Fruit fly (Drosophila melanogaster): ENCODE results near the gene crp.

Gene crp

DNA sequence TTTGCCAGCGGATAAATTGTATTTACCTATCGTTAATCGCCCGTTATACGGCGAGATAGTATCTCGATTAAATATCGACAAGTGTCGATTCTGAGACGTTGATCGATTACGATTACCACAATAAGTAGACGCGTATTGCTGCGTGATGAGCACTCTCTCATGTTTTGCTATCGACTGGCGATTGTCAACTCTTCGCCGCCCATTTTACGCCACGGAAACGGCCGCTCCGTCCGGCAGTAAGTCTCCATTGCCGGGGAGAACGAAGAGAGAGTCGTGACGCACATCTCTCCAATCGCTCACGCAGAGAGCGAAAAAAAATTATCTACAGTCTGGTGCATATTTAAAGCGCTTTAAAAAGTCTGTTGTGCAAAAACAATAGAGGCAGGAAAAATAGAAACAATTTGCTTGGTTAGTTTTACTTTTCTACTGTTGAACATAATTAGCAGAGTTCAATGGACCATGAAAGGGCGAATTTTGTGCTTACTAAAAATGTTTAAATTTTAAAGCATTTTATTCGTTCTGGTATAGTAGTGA lies 35.9 kb downstream of the crp start, which contains the start of gene CG46309 (continued):
- no peak for TF ChIP-seq run (tag; optimal IDR thresholded peaks at IDR 0.05)
- TF ChIP-seq CG2712 (tag; optimal IDR thresholded peaks at IDR 0.05): no peak
- TF ChIP-seq CG7963 (GFP tag; IDR thresholded peaks at IDR 0.05; ENCODE audit: partially characterized antibody): peak; percentile 89
- TF ChIP-seq CG6813 (GFP tag; optimal IDR thresholded peaks at IDR 0.05): peak; percentile 37
- no peak for TF ChIP-seq CG10209 (GFP tag; optimal IDR thresholded peaks at IDR 0.05)
- no peak for TF ChIP-seq Nf-YC (tag; optimal IDR thresholded peaks at IDR 0.05)
- TF ChIP-seq CG4707 (GFP tag; optimal IDR thresholded peaks at IDR 0.05): peak; percentile 48
- TF ChIP-seq CG15073 (GFP tag; optimal IDR thresholded peaks at IDR 0.05): no peak
- TF ChIP-seq CG6654 (GFP tag; optimal IDR thresholded peaks at IDR 0.05): no peak
- peak; percentile 12 for TF ChIP-seq gsb-n (tag; optimal IDR thresholded peaks at IDR 0.05)
- no peak for TF ChIP-seq fd64A (GFP tag; optimal IDR thresholded peaks at IDR 0.05)
- TF ChIP-seq gsb (GFP tag; IDR thresholded peaks at IDR 0.05): no peak
- no peak for TF ChIP-seq odd (GFP tag; optimal IDR thresholded peaks at IDR 0.05)
- no peak for TF ChIP-seq nau (GFP tag; optimal IDR thresholded peaks at IDR 0.05)
- TF ChIP-seq Sin3A (optimal IDR thresholded peaks at IDR 0.05): no peak
- TF ChIP-seq Trl (optimal IDR thresholded peaks at IDR 0.05): peak; percentile 82 to 86
- no peak for TF ChIP-seq Trl (GFP tag; optimal IDR thresholded peaks at IDR 0.05)
- TF ChIP-seq CG1602 (GFP tag; optimal IDR thresholded peaks at IDR 0.05): peak; percentile 10
- no peak for TF ChIP-seq unc-4 (GFP tag; IDR thresholded peaks at IDR 0.05; ENCODE audit: partially characterized antibody)
- no peak for TF ChIP-seq CG12744 (GFP tag; optimal IDR thresholded peaks at IDR 0.05)
- peak; percentile 92 for TF ChIP-seq sna (GFP tag; IDR thresholded peaks at IDR 0.05; ENCODE audit: partially characterized antibody)
- no peak for TF ChIP-seq CG31388 (GFP tag; optimal IDR thresholded peaks at IDR 0.05)
- TF ChIP-seq dpn (GFP tag; optimal IDR thresholded peaks at IDR 0.05): peak; percentile 1 to 49
- no peak for TF ChIP-seq sens-2 (GFP tag; IDR thresholded peaks at IDR 0.05)
- no peak for TF ChIP-seq CG32767 (GFP tag; IDR thresholded peaks at IDR 0.05)
- peak; percentile 19 for TF ChIP-seq CG2875 (GFP tag; optimal IDR thresholded peaks at IDR 0.05)
- no peak for TF ChIP-seq sr (GFP tag; IDR thresholded peaks at IDR 0.05)
- TF ChIP-seq HLH54F (GFP tag; optimal IDR thresholded peaks at IDR 0.05): peak; percentile 44
- peak; percentile 70 for TF ChIP-seq CG17568 (GFP tag; optimal IDR thresholded peaks at IDR 0.05)
- TF ChIP-seq kah (GFP tag; optimal IDR thresholded peaks at IDR 0.05): no peak
- no peak; the same call in 2 of the 3 replicates for TF ChIP-seq dysf (GFP tag; IDR thresholded peaks at IDR 0.05)
- TF ChIP-seq CG8089 (GFP tag; optimal IDR thresholded peaks at IDR 0.05): no peak
- peak; percentile 40 for TF ChIP-seq exex (tag; optimal IDR thresholded peaks at IDR 0.05)
- no peak for TF ChIP-seq Ravus (GFP tag; IDR thresholded peaks at IDR 0.05)
- no peak for TF ChIP-seq E2f2 (GFP tag; IDR thresholded peaks at IDR 0.05)
- TF ChIP-seq Ptx1 (GFP tag; IDR thresholded peaks at IDR 0.05): no peak
- TF ChIP-seq ttk (GFP tag; IDR thresholded peaks at IDR 0.05): no peak
- TF ChIP-seq cg (GFP tag; optimal IDR thresholded peaks at IDR 0.05): no peak
- TF ChIP-seq CG11560 (tag; IDR thresholded peaks at IDR 0.05): no peak
- TF ChIP-seq stwl (tag; optimal IDR thresholded peaks at IDR 0.05): peak; percentile 96
- TF ChIP-seq sens (GFP tag): peak; percentile 85
- TF ChIP-seq pfk (GFP tag; optimal IDR thresholded peaks at IDR 0.05): peak; percentile 19
- TF ChIP-seq schlank (tag; optimal IDR thresholded peaks at IDR 0.05): peak; percentile 23
- peak; percentile 33 for TF ChIP-seq CG2129 (GFP tag; IDR thresholded peaks at IDR 0.05; ENCODE audit: partially characterized antibody)
- TF ChIP-seq CG12219 (GFP tag; optimal IDR thresholded peaks at IDR 0.05): peak; percentile 40
- no peak for TF ChIP-seq so (GFP tag; IDR thresholded peaks at IDR 0.05)
- no peak for TF ChIP-seq CG30431 (GFP tag; optimal IDR thresholded peaks at IDR 0.05)
- TF ChIP-seq org-1 (GFP tag; optimal IDR thresholded peaks at IDR 0.05): no peak
- no peak for TF ChIP-seq nmo (GFP tag; optimal IDR thresholded peaks at IDR 0.05)
- TF ChIP-seq CG34224 (GFP tag; IDR thresholded peaks at IDR 0.05; ENCODE audit: partially characterized antibody): peak; percentile 96
- TF ChIP-seq CG15601 (tag; optimal IDR thresholded peaks at IDR 0.05): no peak

All from whole organism, embryonic.